Worm (Caenorhabditis elegans) whole organism, L1 larva: ENCODE measurements around the gene egl-4.

Source experiments
- Y116A8C.19 ChIP-seq: sonication (generic microtip); optimal IDR thresholded peaks from 2 replicates; lab custom pipeline; 2016; ENCODE audit warnings: missing compliant biosample characterization, missing genetic modification characterization, borderline replicate concordance
- aha-1 ChIP-seq: fragments of 150-350 bp; optimal IDR thresholded peaks from 2 replicates; lab custom pipeline; 2014; ENCODE audit warnings: missing biosample characterization, missing genetic modification characterization
- aly-2 ChIP-seq: fragments of 150-350 bp; optimal IDR thresholded peaks from 2 replicates; lab custom pipeline; 2014; ENCODE audit warnings: missing biosample characterization, missing genetic modification characterization
- blmp-1 ChIP-seq: fragments of 150-350 bp; optimal IDR thresholded peaks from 2 replicates; lab custom pipeline; 2014; ENCODE audit warnings: missing biosample characterization, missing genetic modification characterization
- ceh-63 ChIP-seq: fragments of 200-800 bp; sonication (Bioruptor generic); optimal IDR thresholded peaks from 2 replicates; lab custom pipeline; 2018; ENCODE audit warnings: mild to moderate bottlenecking, missing genetic modification characterization, missing compliant biosample characterization
- ceh-88 ChIP-seq: fragments of 200-800 bp; sonication (Bioruptor generic); IDR thresholded peaks from 2 replicates; pipeline ENCODE4 v1.3.6; 2022; ENCODE audit warnings: missing genetic modification characterization, missing compliant biosample characterization
- dpl-1 ChIP-seq, 3 experiments: fragments of 150-350 bp in 2 of 3; sonication (generic microtip) in 1 of 3; optimal IDR thresholded peaks; 2 replicates each; lab custom pipeline; 2014 to 2017; ENCODE audit warnings: missing biosample characterization in 3 of 3, missing genetic modification characterization in 3 of 3, missing genetic modification reagents in 3 of 3
- efl-1 ChIP-seq, 4 experiments: fragments of 150-350 bp; optimal IDR thresholded peaks in 3 of 4; peaks in 1 of 4; 1 replicate in 1 of 4; 2 replicates in 3 of 4; lab custom pipeline; 2014; ENCODE audit warnings: missing biosample characterization in 2 of 4, missing genetic modification characterization in 2 of 4, missing genetic modification reagents in 2 of 4
- efl-3 ChIP-seq: fragments of 200-800 bp; sonication (Bioruptor generic); optimal IDR thresholded peaks from 2 replicates; lab custom pipeline; 2018; ENCODE audit warnings: mild to moderate bottlenecking, missing genetic modification characterization, missing compliant biosample characterization
- elt-3 ChIP-seq, 6 experiments: fragments of 150-350 bp in 1 of 6; sonication (generic microtip); optimal IDR thresholded peaks; 2 replicates each; lab custom pipeline; 2017 to 2018; ENCODE audit warnings: missing biosample characterization in 6 of 6, missing genetic modification characterization in 6 of 6, inconsistent platforms in 1 of 6
- fos-1 ChIP-seq: fragments of 150-350 bp; optimal IDR thresholded peaks from 2 replicates; lab custom pipeline; 2014; ENCODE audit warnings: missing biosample characterization, missing genetic modification characterization
- grh-1 ChIP-seq: fragments of 200-800 bp; sonication (Bioruptor generic); IDR thresholded peaks from 2 replicates; pipeline ENCODE4 v1.3.6; 2022; ENCODE audit warnings: missing genetic modification reagents, missing genetic modification characterization, missing compliant biosample characterization
- hlh-4 ChIP-seq: sonication (generic microtip); optimal IDR thresholded peaks from 2 replicates; lab custom pipeline; 2016; ENCODE audit warnings: mild to moderate bottlenecking, missing genetic modification characterization, missing compliant biosample characterization
- lin-13 ChIP-seq: fragments of 150-350 bp; optimal IDR thresholded peaks from 2 replicates; lab custom pipeline; 2014; ENCODE audit warnings: missing biosample characterization, missing genetic modification reagents, missing genetic modification characterization
- lin-14 ChIP-seq: fragments of 200-800 bp; sonication (Bioruptor generic); optimal IDR thresholded peaks from 2 replicates; lab custom pipeline; 2018; ENCODE audit warnings: mild to moderate bottlenecking, missing genetic modification characterization, moderate library complexity, missing compliant biosample characterization
- lin-35 ChIP-seq, 2 experiments: fragments of 150-350 bp; optimal IDR thresholded peaks; 2 replicates each; lab custom pipeline; 2014; ENCODE audit warnings: missing biosample characterization in 2 of 2, missing genetic modification characterization in 2 of 2, missing genetic modification reagents in 2 of 2
- lsy-2 ChIP-seq, 2 experiments: fragments of 150-350 bp; optimal IDR thresholded peaks; 2 replicates each; lab custom pipeline; 2014; ENCODE audit warnings: missing biosample characterization in 2 of 2, missing genetic modification characterization in 2 of 2
- mab-9 ChIP-seq: fragments of 200-800 bp; sonication (Bioruptor generic); IDR thresholded peaks from 2 replicates; pipeline ENCODE4 v1.3.6; 2022; ENCODE audit warnings: missing genetic modification reagents, missing genetic modification characterization, missing compliant biosample characterization
- mef-2 ChIP-seq: fragments of 150-350 bp; optimal IDR thresholded peaks from 2 replicates; lab custom pipeline; 2014; ENCODE audit warnings: missing biosample characterization, missing genetic modification characterization
- nhr-12 ChIP-seq: sonication (generic microtip); optimal IDR thresholded peaks from 2 replicates; lab custom pipeline; 2017; ENCODE audit warnings: missing biosample characterization, missing genetic modification characterization
- nhr-19 ChIP-seq: fragments of 200-800 bp; sonication (Bioruptor generic); conservative IDR thresholded peaks from 2 replicates; pipeline ENCODE4 v1.3.6; 2022; ENCODE audit warnings: missing genetic modification characterization, missing compliant biosample characterization
- nhr-20 ChIP-seq: sonication (generic microtip); optimal IDR thresholded peaks from 2 replicates; lab custom pipeline; 2016; ENCODE audit warnings: mild to moderate bottlenecking, missing genetic modification characterization, missing compliant biosample characterization
- nhr-47 ChIP-seq: sonication (generic microtip); optimal IDR thresholded peaks from 2 replicates; lab custom pipeline; 2016; ENCODE audit warnings: mild to moderate bottlenecking, missing genetic modification characterization, moderate library complexity, missing compliant biosample characterization
- nhr-71 ChIP-seq: sonication (generic microtip); optimal IDR thresholded peaks from 2 replicates; lab custom pipeline; 2016; ENCODE audit warnings: mild to moderate bottlenecking, missing genetic modification characterization, moderate library complexity, missing compliant biosample characterization
- nhr-76 ChIP-seq: sonication (generic microtip); optimal IDR thresholded peaks from 2 replicates; lab custom pipeline; 2017; ENCODE audit warnings: missing biosample characterization, missing genetic modification characterization
- nhr-85 ChIP-seq: sonication (generic microtip); peaks from one replicate; lab custom pipeline; 2016; ENCODE audit warnings: missing genetic modification characterization, inconsistent platforms, missing compliant biosample characterization
- sox-4 ChIP-seq: sonication (generic microtip); optimal IDR thresholded peaks from 2 replicates; lab custom pipeline; 2016; ENCODE audit warnings: missing genetic modification characterization, missing compliant biosample characterization
- sptf-1 ChIP-seq: fragments of 150-350 bp; optimal IDR thresholded peaks from 2 replicates; lab custom pipeline; 2014; ENCODE audit warnings: missing biosample characterization, missing genetic modification characterization
- sup-37 ChIP-seq: fragments of 200-800 bp; sonication (Bioruptor generic); optimal IDR thresholded peaks from 2 replicates; lab custom pipeline; 2018; ENCODE audit warnings: mild to moderate bottlenecking, missing genetic modification characterization, missing compliant biosample characterization
- swsn-7 ChIP-seq: sonication (generic microtip); optimal IDR thresholded peaks from 2 replicates; lab custom pipeline; 2016; ENCODE audit warnings: missing genetic modification characterization, missing compliant biosample characterization
- tlp-1 ChIP-seq: fragments of 150-350 bp; optimal IDR thresholded peaks from 2 replicates; lab custom pipeline; 2014; ENCODE audit warnings: missing biosample characterization, missing genetic modification characterization
- unc-130 ChIP-seq: fragments of 150-350 bp; optimal IDR thresholded peaks from 2 replicates; lab custom pipeline; 2017; ENCODE audit warnings: missing biosample characterization, missing genetic modification characterization, inconsistent platforms
- unc-62 ChIP-seq: fragments of 150-350 bp; optimal IDR thresholded peaks from 2 replicates; lab custom pipeline; 2014; ENCODE audit warnings: missing biosample characterization, missing genetic modification reagents, missing genetic modification characterization
- unc-98 ChIP-seq: fragments of 200-800 bp; sonication (Bioruptor generic); IDR thresholded peaks from 2 replicates; pipeline ENCODE4 v1.3.6; 2022; ENCODE audit warnings: missing genetic modification characterization, missing compliant biosample characterization
- ztf-4 ChIP-seq: fragments of 150-350 bp; optimal IDR thresholded peaks from 2 replicates; lab custom pipeline; 2014; ENCODE audit warnings: missing biosample characterization, missing genetic modification characterization

egl-4 gene

ce11 chrIV:1868981-1869380 is 21.1 kb downstream of the egl-4 start (continued):
- peak; percentile 69 for TF ChIP-seq nhr-85 (tag; lab: Kevin White, UChicago)
- TF ChIP-seq sptf-1, result no peak

ce11 chrIV:1872052-1872451 is 24.2 kb downstream of the egl-4 start:
- TF ChIP-seq lin-35 (GFP tag; optimal IDR thresholded peaks at IDR 0.05; lab: Kevin White, UChicago) (peak in 1 of 2 experiments; percentile 13), nhr-47 (tag; lab: Kevin White, UChicago) (no peak), aha-1 (tag; lab: Kevin White, UChicago) (no peak), nhr-71 (tag; lab: Kevin White, UChicago) (no peak), sup-37 (GFP tag; lab: Kevin White, UChicago) (no peak), dpl-1 (GFP tag; optimal IDR thresholded peaks at IDR 0.05; lab: Kevin White, UChicago) (no peak), nhr-20 (tag; lab: Kevin White, UChicago) (peak; percentile 1), lin-14 (peak; percentile 8), aly-2 (tag; lab: Kevin White, UChicago) (no peak), efl-3 (GFP tag; lab: Kevin White, UChicago) (no peak), Y116A8C.19 (no peak), unc-130 (tag; lab: Kevin White, UChicago) (no peak), fos-1 (tag; lab: Kevin White, UChicago) (no peak), blmp-1 (tag; lab: Kevin White, UChicago) (peak; percentile 83), swsn-7 (no peak), elt-3 (tag; optimal IDR thresholded peaks at IDR 0.05; lab: Kevin White, UChicago) (peak in 1 of 6 experiments; percentile 21), ceh-88 (no peak), tlp-1 (tag; lab: Kevin White, UChicago) (no peak), ceh-63 (no peak), nhr-12 (tag; lab: Kevin White, UChicago) (no peak)

ce11 chrIV:1878501-1878900 is 30.6 kb downstream of the egl-4 start:
- TF ChIP-seq nhr-76 (no peak), hlh-4 (tag; lab: Kevin White, UChicago) (no peak), nhr-19 (no peak), lsy-2 (tag; optimal IDR thresholded peaks at IDR 0.05; lab: Kevin White, UChicago) (no peak), sox-4 (tag; lab: Kevin White, UChicago) (no peak), lin-13 (GFP tag; lab: Kevin White, UChicago) (no peak), mef-2 (tag; lab: Kevin White, UChicago) (no peak), nhr-20 (tag; lab: Kevin White, UChicago) (no peak), elt-3 (tag; optimal IDR thresholded peaks at IDR 0.05; lab: Kevin White, UChicago) (no peak), aly-2 (tag; lab: Kevin White, UChicago) (no peak), unc-98 (GFP tag; lab: Robert Waterston, UW) (no peak)

ce11 chrIV:1891586-1891985 is 43.7 kb downstream of the egl-4 start:
- TF ChIP-seq lin-13 (GFP tag; lab: Kevin White, UChicago) (no peak), ztf-4 (tag; lab: Kevin White, UChicago) (no peak), hlh-4 (tag; lab: Kevin White, UChicago) (no peak), sox-4 (tag; lab: Kevin White, UChicago) (no peak), blmp-1 (tag; lab: Kevin White, UChicago) (peak; percentile 91), Y116A8C.19 (no peak), grh-1 (GFP tag; lab: Robert Waterston, UW) (no peak), mab-9 (no peak), unc-130 (tag; lab: Kevin White, UChicago) (no peak), nhr-85 (tag; lab: Kevin White, UChicago) (peak; percentile 78)
- TF ChIP-seq, all 84 proteins: peak for 2

ce11 chrIV:1892638-1893037 is 44.8 kb downstream of the egl-4 start:
- no peak for TF ChIP-seq efl-1 (optimal IDR thresholded peaks at IDR 0.05; lab: Kevin White, UChicago)
- peak in 1 of 2 experiments; percentile 35 for TF ChIP-seq efl-1 (GFP tag; optimal IDR thresholded peaks at IDR 0.05 in 1 of 2; lab: Kevin White, UChicago)
- TF ChIP-seq unc-62 (GFP tag; lab: Kevin White, UChicago), result no peak
- peak; percentile 15 for TF ChIP-seq blmp-1 (tag; lab: Kevin White, UChicago)
- TF ChIP-seq, all 84 proteins: peak for 2
